Worm (Caenorhabditis elegans): Measurements from ENCODE around the gene ltah-1.1.

ce11 chrIV:12289149-12289548 lies 9.7 kb downstream of the ltah-1.1 start, which contains the start of gene C42C1.9:
- no peak for TF ChIP-seq him-1 (tag; optimal IDR thresholded peaks at IDR 0.05)
- no peak for TF ChIP-seq W03F9.2 (tag; optimal IDR thresholded peaks at IDR 0.05)
- TF ChIP-seq dao-5 (tag; optimal IDR thresholded peaks at IDR 0.05) = no peak
